Worm (Caenorhabditis elegans) whole organism, mixed stage, embryonic: Measurements from ENCODE around the gene msp-49.

ENCODE experiments used
- M03D4.4 ChIP-seq: sonication (generic microtip); optimal IDR thresholded peaks from 2 replicates; lab custom pipeline; 2017; ENCODE audit warnings: mild to moderate bottlenecking, missing genetic modification characterization, missing compliant biosample characterization
- bed-3 ChIP-seq: fragments of 200-800 bp; sonication (Bioruptor generic); optimal IDR thresholded peaks from 3 replicates; lab custom pipeline; 2018; ENCODE audit warnings: mild to moderate bottlenecking, missing genetic modification characterization, moderate library complexity, missing compliant biosample characterization
- blmp-1 ChIP-seq: fragments of 150-350 bp; optimal IDR thresholded peaks from 2 replicates; lab custom pipeline; 2014; ENCODE audit warnings: missing biosample characterization, missing genetic modification characterization
- ceh-39 ChIP-seq: fragments of 150-350 bp; optimal IDR thresholded peaks from 2 replicates; lab custom pipeline; 2014; ENCODE audit warnings: missing biosample characterization, missing genetic modification characterization
- ceh-43 ChIP-seq: fragments of 200-800 bp; sonication (Bioruptor generic); optimal IDR thresholded peaks from 2 replicates; lab custom pipeline; 2018; ENCODE audit warnings: mild to moderate bottlenecking, missing genetic modification characterization, moderate library complexity, missing compliant biosample characterization
- ceh-83 ChIP-seq: fragments of 200-800 bp; sonication (Bioruptor generic); optimal IDR thresholded peaks from 2 replicates; lab custom pipeline; 2018; ENCODE audit warnings: mild to moderate bottlenecking, missing genetic modification characterization, missing compliant biosample characterization
- ces-1 ChIP-seq: fragments of 150-350 bp; optimal IDR thresholded peaks from 2 replicates; lab custom pipeline; 2014; ENCODE audit warnings: missing biosample characterization, missing genetic modification reagents, missing genetic modification characterization
- cnd-1 ChIP-seq: fragments of 200-800 bp; sonication (Bioruptor generic); optimal IDR thresholded peaks from 2 replicates; lab custom pipeline; 2018; ENCODE audit warnings: mild to moderate bottlenecking, missing genetic modification characterization, missing compliant biosample characterization
- elt-1 ChIP-seq: sonication (generic microtip); optimal IDR thresholded peaks from 2 replicates; lab custom pipeline; 2017; ENCODE audit warnings: missing genetic modification characterization, mild to moderate bottlenecking, missing compliant biosample characterization, antibody characterized with exemption, moderate library complexity, borderline replicate concordance; ENCODE audit not compliant: insufficient read depth
- elt-3 ChIP-seq: fragments of 150-350 bp; optimal IDR thresholded peaks from 2 replicates; lab custom pipeline; 2014; ENCODE audit warnings: missing biosample characterization, missing genetic modification characterization
- flh-1 ChIP-seq: fragments of 200-800 bp; sonication (Bioruptor generic); optimal IDR thresholded peaks from 2 replicates; lab custom pipeline; 2018; ENCODE audit warnings: mild to moderate bottlenecking, missing genetic modification characterization, moderate library complexity, missing compliant biosample characterization
- hlh-1 ChIP-seq: fragments of 150-350 bp; optimal IDR thresholded peaks from 2 replicates; lab custom pipeline; 2014; ENCODE audit warnings: missing biosample characterization, missing genetic modification reagents, missing genetic modification characterization
- lin-13 ChIP-seq: fragments of 150-350 bp; optimal IDR thresholded peaks from 2 replicates; lab custom pipeline; 2014; ENCODE audit warnings: missing biosample characterization, missing genetic modification characterization
- lsy-2 ChIP-seq: fragments of 150-350 bp; optimal IDR thresholded peaks from 2 replicates; lab custom pipeline; 2014; ENCODE audit warnings: missing biosample characterization, missing genetic modification characterization
- mep-1 ChIP-seq: fragments of 150-350 bp; optimal IDR thresholded peaks from 2 replicates; lab custom pipeline; 2017; ENCODE audit warnings: missing biosample characterization, missing genetic modification reagents, missing genetic modification characterization, inconsistent platforms
- mls-2 ChIP-seq: sonication (generic microtip); optimal IDR thresholded peaks from 2 replicates; lab custom pipeline; 2016; ENCODE audit warnings: mild to moderate bottlenecking, missing genetic modification characterization, moderate library complexity, missing compliant biosample characterization
- nhr-12 ChIP-seq: fragments of 150-350 bp; optimal IDR thresholded peaks from 2 replicates; lab custom pipeline; 2014; ENCODE audit warnings: missing biosample characterization, missing genetic modification characterization
- nhr-2 ChIP-seq: fragments of 150-350 bp; optimal IDR thresholded peaks from 2 replicates; lab custom pipeline; 2014; ENCODE audit warnings: missing biosample characterization, missing genetic modification characterization
- nhr-237 ChIP-seq: fragments of 150-350 bp; optimal IDR thresholded peaks from 2 replicates; lab custom pipeline; 2014; ENCODE audit warnings: missing biosample characterization, missing genetic modification characterization
- nhr-28 ChIP-seq: fragments of 150-350 bp; optimal IDR thresholded peaks from 2 replicates; lab custom pipeline; 2014; ENCODE audit warnings: missing biosample characterization, missing genetic modification characterization
- nhr-76 ChIP-seq: sonication (generic microtip); optimal IDR thresholded peaks from 2 replicates; lab custom pipeline; 2017; ENCODE audit warnings: missing biosample characterization, missing genetic modification characterization
- pha-4 ChIP-seq: fragments of 150-350 bp; optimal IDR thresholded peaks from 2 replicates; lab custom pipeline; 2018; ENCODE audit warnings: missing biosample characterization, missing genetic modification reagents, missing genetic modification characterization
- sptf-1 ChIP-seq: sonication (generic microtip); optimal IDR thresholded peaks from 2 replicates; lab custom pipeline; 2017; ENCODE audit warnings: mild to moderate bottlenecking, missing genetic modification characterization, moderate library complexity, missing compliant biosample characterization
- tbx-8 ChIP-seq: fragments of 200-800 bp; sonication (Bioruptor generic); optimal IDR thresholded peaks from 2 replicates; lab custom pipeline; 2018; ENCODE audit warnings: mild to moderate bottlenecking, missing genetic modification characterization, moderate library complexity, missing compliant biosample characterization
- unc-120 ChIP-seq: sonication (generic microtip); optimal IDR thresholded peaks from 2 replicates; lab custom pipeline; 2017; ENCODE audit warnings: missing genetic modification characterization, missing compliant biosample characterization; ENCODE audit not compliant: poor library complexity, severe bottlenecking
- unc-39 ChIP-seq: fragments of 150-350 bp; optimal IDR thresholded peaks from 2 replicates; lab custom pipeline; 2014; ENCODE audit warnings: missing biosample characterization, missing genetic modification characterization
- zip-8 ChIP-seq: fragments of 150-350 bp; optimal IDR thresholded peaks from 2 replicates; lab custom pipeline; 2014; ENCODE audit warnings: missing biosample characterization, missing genetic modification characterization

The msp-49 gene

DNA sequence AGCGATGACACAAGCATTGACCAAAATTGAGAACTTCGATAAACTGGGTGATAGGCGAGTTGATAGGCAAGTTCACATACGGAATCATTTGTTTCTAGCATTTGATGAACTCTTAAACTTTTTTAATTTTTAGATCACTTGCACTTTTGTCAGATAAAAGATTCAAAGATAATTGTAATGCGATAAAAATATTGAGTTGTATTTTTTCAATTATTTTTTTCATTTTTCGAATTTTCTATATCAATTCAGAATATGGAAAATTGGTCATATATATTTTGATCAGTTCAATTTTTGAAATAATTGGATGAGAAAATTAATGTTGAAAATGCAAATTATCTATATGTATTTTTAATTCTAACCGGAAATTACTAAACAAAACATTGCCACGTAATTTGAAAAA, 27.4 kb upstream of the msp-49 start, which contains the start of gene srb-3:
TSS of gene srb-3 (minus strand) at position 101 of the 400 bp plus-strand sequence.
- TF ChIP-seq pha-4 (tag; lab: Kevin White, UChicago) (no peak), lsy-2 (no peak), unc-39 (tag; lab: Kevin White, UChicago) (no peak), cnd-1 (tag; lab: Kevin White, UChicago) (no peak), sptf-1 (tag; lab: Kevin White, UChicago) (no peak), ces-1 (GFP tag; lab: Kevin White, UChicago) (no peak), nhr-12 (no peak), ceh-39 (tag; lab: Kevin White, UChicago) (no peak), nhr-76 (tag; lab: Kevin White, UChicago) (no peak), zip-8 (tag; lab: Kevin White, UChicago) (no peak), elt-1 (tag; lab: Kevin White, UChicago) (no peak), nhr-2 (tag; lab: Kevin White, UChicago) (no peak), ceh-43 (no peak), mep-1 (tag; lab: Kevin White, UChicago) (no peak), unc-120 (tag; lab: Kevin White, UChicago) (no peak), lin-13 (tag; lab: Kevin White, UChicago) (no peak), ceh-83 (no peak), hlh-1 (tag; lab: Kevin White, UChicago) (no peak), blmp-1 (no peak), nhr-28 (tag; lab: Kevin White, UChicago) (no peak)

DNA sequence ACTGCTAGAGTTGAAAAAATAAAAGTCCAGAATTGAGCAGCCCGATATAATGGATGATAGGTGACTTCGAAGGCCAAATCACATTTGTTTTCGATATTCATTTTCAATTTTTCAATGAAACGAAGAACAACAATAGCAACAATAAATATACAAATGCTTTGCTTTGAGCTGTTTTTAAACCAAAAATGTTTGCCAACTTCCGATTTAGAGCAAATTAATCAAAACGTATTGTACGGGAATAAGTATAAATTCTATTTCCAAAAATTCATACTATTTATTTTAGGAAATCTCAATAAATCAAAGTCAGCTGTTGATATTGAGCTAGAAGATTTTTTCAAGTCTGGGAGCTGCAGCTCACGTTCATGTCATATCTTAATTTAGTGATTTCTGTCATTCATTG, 23.2 kb upstream of the msp-49 start, which contains the start of gene srb-1:
TSS of gene srb-1 (minus strand) at position 101 of the 400 bp plus-strand sequence.
- TF ChIP-seq blmp-1 (no peak), nhr-76 (tag; lab: Kevin White, UChicago) (no peak), nhr-237 (no peak), nhr-28 (tag; lab: Kevin White, UChicago) (no peak), ces-1 (GFP tag; lab: Kevin White, UChicago) (no peak), nhr-2 (tag; lab: Kevin White, UChicago) (no peak), mls-2 (tag; lab: Kevin White, UChicago) (no peak), mep-1 (tag; lab: Kevin White, UChicago) (no peak), elt-1 (tag; lab: Kevin White, UChicago) (no peak), nhr-12 (no peak), unc-120 (tag; lab: Kevin White, UChicago) (no peak), elt-3 (tag; lab: Kevin White, UChicago) (no peak)

DNA sequence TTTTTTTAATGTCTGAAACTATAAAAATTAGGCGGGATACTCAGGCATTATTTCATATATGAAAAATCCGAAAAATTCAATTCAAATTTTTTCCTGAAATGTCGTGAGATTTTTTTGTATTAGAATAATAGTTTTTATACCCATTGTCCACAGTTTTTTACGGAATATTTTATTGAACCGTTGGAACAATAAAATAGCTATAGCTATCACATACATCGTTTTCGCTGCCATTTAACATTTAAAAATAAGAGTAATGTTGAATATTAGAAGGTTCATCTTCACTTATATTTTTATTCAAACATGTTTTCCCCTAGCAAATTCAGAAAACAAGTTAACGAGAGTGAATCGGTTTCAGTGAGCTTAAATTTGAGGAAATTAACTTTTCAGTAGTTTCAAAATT, 22.6 kb upstream of the msp-49 start, which contains the start of gene C27D6.15:
TSS of gene C27D6.15 (plus strand) at position 301 of the 400 bp plus-strand sequence.
- no peak for TF ChIP-seq ces-1 (GFP tag; lab: Kevin White, UChicago)
- no peak for TF ChIP-seq bed-3 (GFP tag; lab: Kevin White, UChicago)
- no peak for TF ChIP-seq unc-39 (tag; lab: Kevin White, UChicago)
- TF ChIP-seq, all 35 proteins: peak for 0

DNA sequence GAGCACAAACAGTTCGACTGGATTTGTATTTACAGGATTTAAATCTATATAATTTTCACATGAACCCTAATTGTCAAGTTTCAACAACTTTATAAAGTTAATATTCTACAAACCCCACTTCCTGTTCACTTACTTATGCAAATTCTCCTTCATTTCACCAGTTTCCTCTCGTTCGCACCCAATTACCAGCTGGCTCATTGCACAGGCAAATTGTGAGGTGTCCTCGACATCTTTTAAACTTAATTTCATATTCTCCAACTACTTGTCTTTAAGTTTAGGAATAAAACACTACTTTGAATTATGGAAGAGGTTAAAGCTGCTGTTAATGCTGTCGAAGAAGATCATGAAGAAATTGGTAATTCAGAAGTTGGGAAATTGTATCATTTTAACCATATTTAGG, 21.7 kb upstream of the msp-49 start, which contains the start of gene C27D6.1:
TSS of gene C27D6.1 (plus strand) at position 301 of the 400 bp plus-strand sequence.
- no peak for TF ChIP-seq pha-4 (tag; lab: Kevin White, UChicago)
- no peak for TF ChIP-seq nhr-2 (tag; lab: Kevin White, UChicago)
- TF ChIP-seq M03D4.4 (tag; lab: Kevin White, UChicago): no peak
- TF ChIP-seq nhr-12: no peak
- TF ChIP-seq lin-13 (tag; lab: Kevin White, UChicago): no peak
- no peak for TF ChIP-seq nhr-28 (tag; lab: Kevin White, UChicago)
- no peak for TF ChIP-seq ceh-39 (tag; lab: Kevin White, UChicago)
- TF ChIP-seq nhr-237: no peak
- no peak for TF ChIP-seq mep-1 (tag; lab: Kevin White, UChicago)
- no peak for TF ChIP-seq tbx-8 (GFP tag; lab: Kevin White, UChicago)
- TF ChIP-seq nhr-76 (tag; lab: Kevin White, UChicago): no peak
- TF ChIP-seq bed-3 (GFP tag; lab: Kevin White, UChicago): no peak
- TF ChIP-seq zip-8 (tag; lab: Kevin White, UChicago): no peak
- TF ChIP-seq flh-1 (GFP tag; lab: Kevin White, UChicago): no peak
- TF ChIP-seq blmp-1: no peak
- no peak for TF ChIP-seq cnd-1 (tag; lab: Kevin White, UChicago)
- no peak for TF ChIP-seq sptf-1 (tag; lab: Kevin White, UChicago)
- TF ChIP-seq ceh-43: no peak
- no peak for TF ChIP-seq elt-1 (tag; lab: Kevin White, UChicago)

DNA sequence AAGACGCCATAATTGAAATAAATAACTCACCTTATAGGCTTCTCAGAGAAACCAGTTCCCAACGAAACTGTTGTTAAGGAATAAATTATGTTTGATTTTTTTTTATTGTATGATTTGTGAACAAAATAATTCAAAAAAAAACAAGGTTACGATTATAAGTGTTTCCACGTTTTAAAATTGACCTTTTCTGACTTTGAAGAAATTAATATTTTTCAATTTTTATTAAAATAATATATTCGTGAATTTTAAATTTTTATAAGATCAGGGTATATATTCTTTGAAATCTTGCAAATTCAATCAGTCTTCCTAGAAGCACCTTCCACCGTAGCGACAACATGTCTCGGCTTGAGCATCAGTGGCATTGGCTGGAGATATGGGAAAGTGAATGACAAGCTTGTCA, 19.8 kb upstream of the msp-49 start, which contains the start of gene C27D6.3:
TSS of gene C27D6.3 (minus strand) at position 101 of the 400 bp plus-strand sequence.
- TF ChIP-seq lsy-2 (no peak), mep-1 (tag; lab: Kevin White, UChicago) (no peak), nhr-237 (no peak)
